Fruit fly (Drosophila melanogaster): ENCODE measurements around the gene MnM.

The MnM gene

dm6 chr3L:3222643-3223389 lies 44.4 kb upstream of the MnM start, which contains the start of the genes RpL28 and eIF1 (continued):
- TF ChIP-seq CrebB (tag; optimal IDR thresholded peaks at IDR 0.05) (peak; percentile 90), CG31441 (GFP tag; IDR thresholded peaks at IDR 0.05) (peak; percentile 89), gsb-n (tag; optimal IDR thresholded peaks at IDR 0.05) (peak; percentile 52), phol (tag; optimal IDR thresholded peaks at IDR 0.05) (peak; percentile 99), Nf-YB (GFP tag; optimal IDR thresholded peaks at IDR 0.05) (peak; percentile 64), gfzf (GFP tag; optimal IDR thresholded peaks at IDR 0.05) (peak; percentile 31), CG9876 (GFP tag; optimal IDR thresholded peaks at IDR 0.05) (peak; percentile 95), btn (GFP tag; optimal IDR thresholded peaks at IDR 0.05) (peak; percentile 79), Meics (GFP tag; optimal IDR thresholded peaks at IDR 0.05) (peak; percentile 96), CG34422 (GFP tag; IDR thresholded peaks at IDR 0.05) (peak; percentile 84), CG2712 (tag; optimal IDR thresholded peaks at IDR 0.05) (peak; percentile 86), CG11456 (GFP tag; IDR thresholded peaks at IDR 0.05) (peak; percentile 95), zfh1 (GFP tag; IDR thresholded peaks at IDR 0.05) (peak; percentile 93), CG1603 (tag; optimal IDR thresholded peaks at IDR 0.05) (peak; percentile 91), CG7556 (GFP tag; optimal IDR thresholded peaks at IDR 0.05) (peak; percentile 85), aop (GFP tag; IDR thresholded peaks at IDR 0.05) (0 out of 2 replicates have a peak, but pooled peaks have one; percentile 41), Tbp (GFP tag; optimal IDR thresholded peaks at IDR 0.05) (peak; percentile 18), cas (GFP tag; IDR thresholded peaks at IDR 0.05) (peak; percentile 61), Stat92E (GFP tag; optimal IDR thresholded peaks at IDR 0.05) (peak in 1 of 3 experiments; percentile 1), da (GFP tag; optimal IDR thresholded peaks at IDR 0.05) (peak; percentile 89), gsb (GFP tag; IDR thresholded peaks at IDR 0.05) (peak; percentile 56), Bteb2 (GFP tag; optimal IDR thresholded peaks at IDR 0.05) (peak; percentile 86), oc (tag; optimal IDR thresholded peaks at IDR 0.05) (no peak), lilli (GFP tag; optimal IDR thresholded peaks at IDR 0.05) (peak; percentile 91), nerfin-1 (tag; optimal IDR thresholded peaks at IDR 0.05) (peak; percentile 85), CG6689 (GFP tag; IDR thresholded peaks at IDR 0.05) (peak; percentile 73), CG30020 (tag; optimal IDR thresholded peaks at IDR 0.05) (peak; percentile 85), ttk (GFP tag; IDR thresholded peaks at IDR 0.05) (peak; percentile 77), Kr (GFP tag; optimal IDR thresholded peaks at IDR 0.05) (peak; percentile 88), pan (optimal IDR thresholded peaks at IDR 0.05) (no peak), pan (GFP tag; optimal IDR thresholded peaks at IDR 0.05 in 1 of 2, IDR thresholded peaks at IDR 0.05 in 1 of 2) (peak in 1 of 2 experiments; percentile 88), CG32532 (GFP tag; IDR thresholded peaks at IDR 0.05) (peak; percentile 81), bcd (GFP tag; optimal IDR thresholded peaks at IDR 0.05) (peak; percentile 97), ERR (GFP tag; optimal IDR thresholded peaks at IDR 0.05) (peak; percentile 60), trem (tag; optimal IDR thresholded peaks at IDR 0.05) (peak; percentile 99), usp (GFP tag; optimal IDR thresholded peaks at IDR 0.05) (no peak), seq (GFP tag; IDR thresholded peaks at IDR 0.05) (peak; percentile 61; the same call in 1 of the 2 replicates), Hmr (GFP tag; optimal IDR thresholded peaks at IDR 0.05) (peak; percentile 96), dan (GFP tag; IDR thresholded peaks at IDR 0.05) (no peak), ro (GFP tag; IDR thresholded peaks at IDR 0.05) (peak; percentile 57; the same call in 1 of the 2 replicates), gem (tag; optimal IDR thresholded peaks at IDR 0.05) (no peak), ash1 (GFP tag; optimal IDR thresholded peaks at IDR 0.05) (peak; percentile 96), CG3281 (GFP tag; optimal IDR thresholded peaks at IDR 0.05) (peak; percentile 94), pum (GFP tag; optimal IDR thresholded peaks at IDR 0.05) (peak; percentile 85), CG12391 (tag; optimal IDR thresholded peaks at IDR 0.05) (peak; percentile 92), chif (GFP tag; optimal IDR thresholded peaks at IDR 0.05) (peak; percentile 84 to 91), CG1529 (GFP tag; optimal IDR thresholded peaks at IDR 0.05) (peak; percentile 89), CG2202 (tag; optimal IDR thresholded peaks at IDR 0.05) (peak; percentile 85), NFAT (GFP tag; IDR thresholded peaks at IDR 0.05) (peak; percentile 95), sisA (GFP tag; IDR thresholded peaks at IDR 0.05) (peak; percentile 73)
